Fruit fly (Drosophila melanogaster): ENCODE measurements around the gene eca.

dm6 chr3R:9704183-9705007, 19.1 kb upstream of the eca start:
- TF ChIP-seq CG8478 (optimal IDR thresholded peaks at IDR 0.05) (no peak), CTCF (optimal IDR thresholded peaks at IDR 0.05) (no peak)
